Worm (Caenorhabditis elegans): Measurements from ENCODE around the gene rev-1.

rev-1 gene

ce11 chrII:7944333-7944744 is 43.9 kb downstream of the rev-1 start (continued):
- peak; percentile 28 for TF ChIP-seq nhr-90 (tag; optimal IDR thresholded peaks at IDR 0.05)
- no peak for TF ChIP-seq unc-130 (GFP tag; optimal IDR thresholded peaks at IDR 0.05)
- no peak for TF ChIP-seq lsl-1 (GFP tag; optimal IDR thresholded peaks at IDR 0.05)
- no peak for TF ChIP-seq F33H1.4 (GFP tag; IDR thresholded peaks at IDR 0.05)
- TF ChIP-seq ceh-58 (GFP tag; IDR thresholded peaks at IDR 0.05), result no peak
- no peak for TF ChIP-seq ekl-4 (GFP tag; IDR thresholded peaks at IDR 0.05)
- TF ChIP-seq B0261.1 (tag; optimal IDR thresholded peaks at IDR 0.05), result no peak
- TF ChIP-seq akir-1 (GFP tag; optimal IDR thresholded peaks at IDR 0.05), result no peak
- TF ChIP-seq snpc-4 (GFP tag; optimal IDR thresholded peaks at IDR 0.05), result no peak
- no peak for TF ChIP-seq snpc-4 (tag; optimal IDR thresholded peaks at IDR 0.05)
- no peak for TF ChIP-seq ceh-79 (tag; optimal IDR thresholded peaks at IDR 0.05)
- no peak for TF ChIP-seq egl-18 (GFP tag; IDR thresholded peaks at IDR 0.05)
- no peak for TF ChIP-seq nhr-27 (tag; optimal IDR thresholded peaks at IDR 0.05)
- TF ChIP-seq Y95B8A.8 (GFP tag; IDR thresholded peaks at IDR 0.05), result no peak
- no peak for TF ChIP-seq sea-2 (GFP tag; IDR thresholded peaks at IDR 0.05)
- peak; percentile 57 for TF ChIP-seq atf-7 (tag; optimal IDR thresholded peaks at IDR 0.05)
- TF ChIP-seq ceh-40 (GFP tag; IDR thresholded peaks at IDR 0.05), result no peak
- TF ChIP-seq F10E7.11 (tag; optimal IDR thresholded peaks at IDR 0.05), result no peak
- no peak for TF ChIP-seq repo-1 (tag; optimal IDR thresholded peaks at IDR 0.05)
- no peak for TF ChIP-seq lsy-27 (tag; optimal IDR thresholded peaks at IDR 0.05; ENCODE audit: borderline replicate concordance, insufficient read depth)
- no peak for TF ChIP-seq die-1 (tag; optimal IDR thresholded peaks at IDR 0.05)
- no peak for TF ChIP-seq ztf-18 (tag; optimal IDR thresholded peaks at IDR 0.05)
- TF ChIP-seq hmg-20 (GFP tag; IDR thresholded peaks at IDR 0.05), result no peak
- no peak for TF ChIP-seq F23B12.7 (tag; optimal IDR thresholded peaks at IDR 0.05; ENCODE audit: insufficient read depth)
- no peak for TF ChIP-seq sdz-38 (tag; optimal IDR thresholded peaks at IDR 0.05)
- TF ChIP-seq him-1 (tag; optimal IDR thresholded peaks at IDR 0.05), result no peak
- no peak for TF ChIP-seq bed-1 (GFP tag; IDR thresholded peaks at IDR 0.05)
- no peak for TF ChIP-seq F22D6.2 (tag; optimal IDR thresholded peaks at IDR 0.05)
- TF ChIP-seq K12H6.12 (tag; optimal IDR thresholded peaks at IDR 0.05), result no peak
- TF ChIP-seq B0019.2 (GFP tag; conservative IDR thresholded peaks at IDR 0.05), result no peak
- no peak for TF ChIP-seq nfyb-1 (GFP tag; IDR thresholded peaks at IDR 0.05)
- TF ChIP-seq aptf-3 (GFP tag; IDR thresholded peaks at IDR 0.05), result no peak
- no peak for TF ChIP-seq hrde-1 (tag; optimal IDR thresholded peaks at IDR 0.05; ENCODE audit: borderline replicate concordance)
- TF ChIP-seq pbrm-1 (GFP tag; IDR thresholded peaks at IDR 0.05), result no peak
- TF ChIP-seq K11D2.4 (GFP tag; IDR thresholded peaks at IDR 0.05), result no peak
- no peak for TF ChIP-seq athp-1 (tag; optimal IDR thresholded peaks at IDR 0.05)
- no peak for TF ChIP-seq T26A5.8 (tag; optimal IDR thresholded peaks at IDR 0.05)
- no peak for TF ChIP-seq rcor-1 (GFP tag; IDR thresholded peaks at IDR 0.05)
- TF ChIP-seq zfh-2 (GFP tag; conservative IDR thresholded peaks at IDR 0.05), result no peak
- TF ChIP-seq B0035.1 (tag; optimal IDR thresholded peaks at IDR 0.05), result no peak
- TF ChIP-seq nhr-179 (tag; optimal IDR thresholded peaks at IDR 0.05), result no peak
- peak; percentile 42 for TF ChIP-seq lin-40 (tag; optimal IDR thresholded peaks at IDR 0.05)
- no peak for TF ChIP-seq Y53G8AR.9 (GFP tag; conservative IDR thresholded peaks at IDR 0.05)
- no peak for TF ChIP-seq egrh-3 (GFP tag; IDR thresholded peaks at IDR 0.05)
- no peak for TF ChIP-seq mes-4 (tag; optimal IDR thresholded peaks at IDR 0.05)
- TF ChIP-seq D2030.7 (GFP tag; IDR thresholded peaks at IDR 0.05), result no peak
- no peak for TF ChIP-seq fkh-3 (tag; optimal IDR thresholded peaks at IDR 0.05)
- TF ChIP-seq attf-6 (GFP tag; IDR thresholded peaks at IDR 0.05), result no peak
- TF ChIP-seq F57A8.1 (GFP tag; optimal IDR thresholded peaks at IDR 0.05), result no peak
- no peak for TF ChIP-seq cebp-1 (GFP tag; IDR thresholded peaks at IDR 0.05)
- peak; percentile 28 for TF ChIP-seq cebp-1 (tag; optimal IDR thresholded peaks at IDR 0.05)
